Worm (Caenorhabditis elegans): ENCODE results near the gene C14A6.3.

- TF ChIP-seq nhr-237 (tag; optimal IDR thresholded peaks at IDR 0.05): no peak
- TF ChIP-seq lsy-2 (tag; optimal IDR thresholded peaks at IDR 0.05): no peak
- no peak for TF ChIP-seq php-3 (GFP tag; IDR thresholded peaks at IDR 0.05)
- TF ChIP-seq unc-62 (GFP tag; optimal IDR thresholded peaks at IDR 0.05 in 1 of 2): no peak
- no peak for TF ChIP-seq unc-62 (tag; optimal IDR thresholded peaks at IDR 0.05)
- TF ChIP-seq nhr-102 (tag; optimal IDR thresholded peaks at IDR 0.05): no peak
- TF ChIP-seq gei-8 (GFP tag; optimal IDR thresholded peaks at IDR 0.05): no peak
- no peak for TF ChIP-seq unc-39 (tag; optimal IDR thresholded peaks at IDR 0.05)
- no peak for TF ChIP-seq mdl-1 (tag; optimal IDR thresholded peaks at IDR 0.05)
- TF ChIP-seq spr-1 (tag; optimal IDR thresholded peaks at IDR 0.05): no peak
- no peak for TF ChIP-seq zip-11 (GFP tag; IDR thresholded peaks at IDR 0.05)
- no peak for TF ChIP-seq pqm-1 (tag; optimal IDR thresholded peaks at IDR 0.05)
Measured at ce11 chrV:18141161-18141560, 5.0 kb upstream of the C14A6.3 start, which contains the start of gene Y37H2A.11.
